Fruit fly (Drosophila melanogaster) whole organism, embryonic: ENCODE measurements around the gene CG32391.

ENCODE experiments used
- Aef1 ChIP-seq: fragments of 200-800 bp; sonication (Bioruptor generic); IDR thresholded peaks from 3 replicates; pipeline ENCODE4 v1.3.6; 2022; ENCODE audit warnings: missing biosample characterization, missing genetic modification characterization
- Asciz ChIP-seq: fragments of 200-800 bp; sonication (Bioruptor generic); optimal IDR thresholded peaks from 2 replicates; lab custom pipeline; 2017; ENCODE audit warnings: missing biosample characterization, mild to moderate bottlenecking, missing genetic modification characterization, missing genetic modification reagents
- B-H1 ChIP-seq: fragments of 200-800 bp; sonication (Bioruptor generic); IDR thresholded peaks from 3 replicates; pipeline ENCODE4 v1.3.6; 2022; ENCODE audit warnings: missing biosample characterization, missing genetic modification characterization
- BtbVII ChIP-seq: fragments of 200-800 bp; sonication (Bioruptor generic); optimal IDR thresholded peaks from 3 replicates; lab custom pipeline; 2017; ENCODE audit warnings: missing biosample characterization, mild to moderate bottlenecking, missing genetic modification characterization
- CG11456 ChIP-seq: fragments of 200-800 bp; sonication (Bioruptor generic); IDR thresholded peaks from 3 replicates; pipeline ENCODE4 v1.3.6; 2022; ENCODE audit warnings: missing biosample characterization, missing genetic modification characterization
- CG12769 ChIP-seq: fragments of 200-800 bp; sonication (Bioruptor generic); optimal IDR thresholded peaks from 2 replicates; lab custom pipeline; 2019; ENCODE audit warnings: missing biosample characterization, mild to moderate bottlenecking, missing genetic modification characterization, moderate library complexity
- CG13424 ChIP-seq: fragments of 200-800 bp; sonication (Bioruptor generic); optimal IDR thresholded peaks from 2 replicates; lab custom pipeline; 2019; ENCODE audit warnings: missing biosample characterization, mild to moderate bottlenecking, missing genetic modification characterization, moderate library complexity
- CG14441 ChIP-seq: fragments of 200-800 bp; sonication (Bioruptor generic); IDR thresholded peaks from 2 replicates; pipeline ENCODE4 v1.3.6; 2022; ENCODE audit warnings: missing biosample characterization, missing genetic modification characterization
- CG15269 ChIP-seq: fragments of 200-800 bp; sonication (Bioruptor generic); optimal IDR thresholded peaks from 2 replicates; lab custom pipeline; 2018; ENCODE audit warnings: missing biosample characterization, mild to moderate bottlenecking, missing genetic modification characterization, moderate library complexity
- CG18262 ChIP-seq: fragments of 200-800 bp; optimal IDR thresholded peaks from 3 replicates; lab custom pipeline; 2019; ENCODE audit warnings: missing biosample characterization, mild to moderate bottlenecking, missing genetic modification characterization, moderate library complexity
- CG2199 ChIP-seq: fragments of 200-800 bp; sonication (Bioruptor generic); IDR thresholded peaks from 3 replicates; pipeline ENCODE4 v1.3.6; 2022; ENCODE audit warnings: missing biosample characterization, missing genetic modification characterization
- CG31441 ChIP-seq: fragments of 200-800 bp; sonication (Bioruptor generic); IDR thresholded peaks from 2 replicates; pipeline ENCODE4 v1.3.6; 2022; ENCODE audit warnings: missing biosample characterization, missing genetic modification characterization
- CG43689 ChIP-seq: fragments of 200-800 bp; sonication (Bioruptor generic); IDR thresholded peaks from 2 replicates; pipeline ENCODE4 v1.3.6; 2022; ENCODE audit warnings: missing biosample characterization, missing genetic modification characterization
- CG5245 ChIP-seq: fragments of 200-800 bp; sonication (Bioruptor generic); optimal IDR thresholded peaks from 3 replicates; lab custom pipeline; 2016; ENCODE audit warnings: missing biosample characterization, missing genetic modification characterization
- CG6689 ChIP-seq: fragments of 200-800 bp; sonication (Bioruptor generic); IDR thresholded peaks from 2 replicates; pipeline ENCODE4 v1.3.6; 2022; ENCODE audit warnings: missing biosample characterization, missing genetic modification characterization
- CG7839 ChIP-seq: fragments of 200-800 bp; sonication (Bioruptor generic); optimal IDR thresholded peaks from 3 replicates; lab custom pipeline; 2018; ENCODE audit warnings: missing biosample characterization, mild to moderate bottlenecking, missing genetic modification characterization, moderate library complexity
- CG8765 ChIP-seq: fragments of 200-800 bp; sonication (Bioruptor generic); IDR thresholded peaks from 2 replicates; pipeline ENCODE4 v1.3.6; 2022; ENCODE audit warnings: missing biosample characterization, missing genetic modification characterization
- CG8944 ChIP-seq: fragments of 200-800 bp; sonication (Bioruptor generic); optimal IDR thresholded peaks from 3 replicates; lab custom pipeline; 2016; ENCODE audit warnings: missing biosample characterization, missing genetic modification characterization
- CG9797 ChIP-seq: fragments of 200-800 bp; sonication (Bioruptor generic); optimal IDR thresholded peaks from 3 replicates; lab custom pipeline; 2018; ENCODE audit warnings: missing biosample characterization, mild to moderate bottlenecking, missing genetic modification characterization
- Dfd ChIP-seq, 2 experiments: fragments of >200 bp; optimal IDR thresholded peaks; 2 replicates each; lab custom pipeline; 2017; ENCODE audit warnings: missing biosample characterization in 2 of 2, missing genetic modification characterization in 2 of 2
- Dll ChIP-seq: fragments of 200-800 bp; sonication (Bioruptor generic); IDR thresholded peaks from 4 replicates; pipeline ENCODE4 v1.3.6; 2022; ENCODE audit warnings: missing biosample characterization, missing genetic modification characterization; ENCODE audit not compliant: partially characterized antibody
- E2f1 ChIP-seq: fragments of 200-800 bp; sonication (Bioruptor generic); IDR thresholded peaks from 2 replicates; pipeline ENCODE4 v1.3.6; 2022; ENCODE audit warnings: missing biosample characterization, missing genetic modification characterization
- Eip74EF ChIP-seq, 2 experiments: fragments of 200-800 bp in 1 of 2; fragments of >200 bp in 1 of 2; sonication (Bioruptor generic) in 1 of 2; optimal IDR thresholded peaks; 2 replicates each; lab custom pipeline; 2017 to 2019; ENCODE audit warnings: missing biosample characterization in 2 of 2, missing genetic modification characterization in 2 of 2, mild to moderate bottlenecking in 1 of 2, moderate library complexity in 1 of 2
- Ets65A ChIP-seq: fragments of 200-800 bp; sonication (Bioruptor generic); peaks from one replicate; lab custom pipeline; 2016; ENCODE audit warnings: missing biosample characterization, missing genetic modification characterization
- Med ChIP-seq: fragments of 200-800 bp; sonication (Bioruptor generic); peaks from one replicate; lab custom pipeline; 2016; ENCODE audit warnings: missing biosample characterization, missing genetic modification characterization, mild to moderate bottlenecking, inconsistent platforms, moderate library complexity
- Pdp1 ChIP-seq, 2 experiments: fragments of 200-800 bp; sonication (Bioruptor generic); optimal IDR thresholded peaks; 3 replicates each; lab custom pipeline; 2016; ENCODE audit warnings: missing biosample characterization in 2 of 2, missing genetic modification characterization in 2 of 2, mild to moderate bottlenecking in 1 of 2, moderate library complexity in 1 of 2
- Six4 ChIP-seq: fragments of 200-800 bp; sonication (Bioruptor generic); optimal IDR thresholded peaks from 2 replicates; lab custom pipeline; 2016; ENCODE audit warnings: missing biosample characterization, missing genetic modification characterization
- Sox102F ChIP-seq: fragments of 200-800 bp; sonication (Bioruptor generic); optimal IDR thresholded peaks from 2 replicates; lab custom pipeline; 2018; ENCODE audit warnings: missing biosample characterization, mild to moderate bottlenecking, missing genetic modification characterization, moderate library complexity
- Sry-β ChIP-seq: fragments of 200-800 bp; sonication (Bioruptor generic); optimal IDR thresholded peaks from 2 replicates; lab custom pipeline; 2018; ENCODE audit warnings: missing biosample characterization, mild to moderate bottlenecking, missing genetic modification characterization, moderate library complexity
- Ssrp ChIP-seq: fragments of 200-800 bp; sonication (Bioruptor generic); optimal IDR thresholded peaks from 2 replicates; lab custom pipeline; 2018; ENCODE audit warnings: missing biosample characterization, mild to moderate bottlenecking, missing genetic modification characterization, moderate library complexity
- bab2 ChIP-seq: fragments of 200-800 bp; sonication (Bioruptor generic); optimal IDR thresholded peaks from 2 replicates; lab custom pipeline; 2016; ENCODE audit warnings: missing biosample characterization, missing genetic modification characterization
- dysf ChIP-seq: fragments of 200-800 bp; sonication (Bioruptor generic); IDR thresholded peaks from 3 replicates; pipeline ENCODE4 v1.3.6; 2022; ENCODE audit warnings: missing biosample characterization, missing genetic modification characterization
- emc ChIP-seq: fragments of 200-800 bp; sonication (Bioruptor generic); optimal IDR thresholded peaks from 2 replicates; lab custom pipeline; 2016; ENCODE audit warnings: missing biosample characterization, missing genetic modification characterization
- exex ChIP-seq: fragments of 200-800 bp; sonication (Bioruptor generic); optimal IDR thresholded peaks from 4 replicates; lab custom pipeline; 2018; ENCODE audit warnings: missing biosample characterization, mild to moderate bottlenecking, missing genetic modification characterization, moderate library complexity
- eyg ChIP-seq: fragments of 200-800 bp; sonication (Bioruptor generic); optimal IDR thresholded peaks from 3 replicates; lab custom pipeline; 2016; ENCODE audit warnings: missing biosample characterization, missing genetic modification characterization
- gcm2 ChIP-seq: fragments of 200-800 bp; sonication (Bioruptor generic); optimal IDR thresholded peaks from 2 replicates; lab custom pipeline; 2016; ENCODE audit warnings: missing biosample characterization, missing genetic modification characterization
- gem ChIP-seq: fragments of 200-800 bp; sonication (Bioruptor generic); optimal IDR thresholded peaks from 2 replicates; lab custom pipeline; 2019; ENCODE audit warnings: missing biosample characterization, mild to moderate bottlenecking, missing genetic modification characterization, moderate library complexity
- hb ChIP-seq: fragments of 200-800 bp; sonication (Bioruptor generic); IDR thresholded peaks from 3 replicates; pipeline ENCODE4 v1.3.6; 2022; ENCODE audit warnings: missing biosample characterization, missing genetic modification characterization; ENCODE audit not compliant: partially characterized antibody
- lilli ChIP-seq: fragments of 200-800 bp; sonication (Bioruptor generic); optimal IDR thresholded peaks from 3 replicates; lab custom pipeline; 2016; ENCODE audit warnings: missing biosample characterization, missing genetic modification characterization
- nau ChIP-seq: fragments of 200-800 bp; sonication (Bioruptor generic); optimal IDR thresholded peaks from 3 replicates; lab custom pipeline; 2017; ENCODE audit warnings: missing biosample characterization, mild to moderate bottlenecking, missing genetic modification characterization, missing genetic modification reagents
- org-1 ChIP-seq: fragments of 200-800 bp; sonication (Bioruptor generic); optimal IDR thresholded peaks from 2 replicates; lab custom pipeline; 2017; ENCODE audit warnings: missing biosample characterization, missing genetic modification characterization
- pros ChIP-seq: fragments of 200-800 bp; sonication (Bioruptor generic); optimal IDR thresholded peaks from 3 replicates; lab custom pipeline; 2019; ENCODE audit warnings: missing biosample characterization, mild to moderate bottlenecking, missing genetic modification characterization, moderate library complexity
- so ChIP-seq: fragments of 200-800 bp; sonication (Bioruptor generic); IDR thresholded peaks from 3 replicates; pipeline ENCODE4 v1.3.6; 2022; ENCODE audit warnings: missing biosample characterization, missing genetic modification characterization
- twi ChIP-seq: fragments of 200-800 bp; optimal IDR thresholded peaks from 2 replicates; lab custom pipeline; 2019; ENCODE audit warnings: missing biosample characterization, mild to moderate bottlenecking, missing genetic modification characterization, moderate library complexity
- zen2 ChIP-seq: fragments of 200-800 bp; sonication (Bioruptor generic); IDR thresholded peaks from 3 replicates; pipeline ENCODE4 v1.3.6; 2022; ENCODE audit warnings: missing biosample characterization, missing genetic modification characterization; ENCODE audit not compliant: partially characterized antibody

The CG32391 gene

DNA sequence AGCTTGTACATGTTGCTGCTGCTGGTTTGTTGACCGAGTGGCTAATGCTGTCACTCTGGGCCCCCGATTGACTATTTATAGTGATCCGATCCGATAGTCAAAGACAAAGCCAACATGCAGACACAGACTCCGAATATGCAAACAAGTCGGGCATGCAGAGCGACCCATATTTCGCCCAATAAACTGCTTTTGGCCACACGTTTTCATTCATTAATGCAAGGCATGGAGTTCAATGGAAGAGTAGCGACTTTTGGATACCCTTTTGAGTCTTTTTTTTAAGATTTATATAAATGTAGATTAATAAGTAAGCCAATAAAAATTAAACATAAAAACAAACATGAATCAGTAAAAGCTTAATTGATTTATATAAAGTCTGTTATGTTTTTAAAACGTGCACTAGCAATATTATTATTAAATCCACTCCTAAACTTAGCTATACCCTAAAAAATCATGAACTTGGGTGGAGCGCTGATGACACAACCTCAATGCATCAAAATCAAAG, 17.6 kb upstream of the CG32391 start, which contains the start of gene Cpr65Ea (continued):
- peak; percentile 41 for TF ChIP-seq CG7839 (tag; lab: Kevin White, UChicago)
- TF ChIP-seq CG13424 (tag; lab: Kevin White, UChicago) = peak; percentile 47
- TF ChIP-seq so (GFP tag; lab: Robert Waterston, UW) = 0 out of 3 replicates have a peak, but pooled peaks have one; percentile 19
- 0 out of 3 replicates have a peak, but pooled peaks have one; percentile 28 for TF ChIP-seq dysf (GFP tag; lab: Robert Waterston, UW)
- peak; percentile 20; the same call in 1 of the 2 replicates for TF ChIP-seq E2f1 (GFP tag; lab: Robert Waterston, UW)
- peak; percentile 5 for TF ChIP-seq CG18262 (tag; lab: Kevin White, UChicago)
- TF ChIP-seq Ssrp (tag; lab: Kevin White, UChicago) = no peak
- TF ChIP-seq CG15269 (tag; lab: Kevin White, UChicago) = peak; percentile 61
- TF ChIP-seq Asciz (GFP tag; lab: Kevin White, UChicago) = peak; percentile 24
- peak; percentile 23; the same call in 1 of the 2 replicates for TF ChIP-seq CG31441 (GFP tag; lab: Robert Waterston, UW)
- peak in 1 of 2 experiments; percentile 11 for TF ChIP-seq Eip74EF (GFP tag; optimal IDR thresholded peaks at IDR 0.05; lab: Kevin White, UChicago)
- TF ChIP-seq, all 482 proteins: peak for 40

DNA sequence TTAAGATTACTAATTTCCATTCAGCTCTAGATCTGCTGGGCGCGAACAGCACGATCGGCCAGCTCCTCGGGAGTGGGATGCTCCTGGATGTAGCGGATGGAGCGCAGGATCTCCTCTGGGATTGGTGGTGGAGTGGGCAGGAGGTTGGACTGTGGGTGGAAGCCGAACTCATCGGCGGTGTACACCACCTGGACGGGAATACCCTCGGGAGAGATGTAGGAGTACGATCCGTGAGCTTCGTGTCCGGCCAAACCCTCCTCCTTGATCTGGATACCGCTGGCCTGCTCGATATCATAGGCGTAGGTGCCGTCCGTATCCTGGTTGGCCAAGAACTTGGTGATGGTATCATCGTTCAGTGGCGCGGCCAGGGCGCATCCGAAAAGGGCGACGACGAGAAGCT, 17.1 kb upstream of the CG32391 start:
- TF ChIP-seq CG12769 (tag; lab: Kevin White, UChicago) = peak; percentile 72
- TF ChIP-seq CG14441 (GFP tag; lab: Robert Waterston, UW) = 0 out of 2 replicates have a peak, but pooled peaks have one; percentile 19
- peak; percentile 67 for TF ChIP-seq Ets65A
- TF ChIP-seq nau (GFP tag; lab: Kevin White, UChicago) = no peak

DNA sequence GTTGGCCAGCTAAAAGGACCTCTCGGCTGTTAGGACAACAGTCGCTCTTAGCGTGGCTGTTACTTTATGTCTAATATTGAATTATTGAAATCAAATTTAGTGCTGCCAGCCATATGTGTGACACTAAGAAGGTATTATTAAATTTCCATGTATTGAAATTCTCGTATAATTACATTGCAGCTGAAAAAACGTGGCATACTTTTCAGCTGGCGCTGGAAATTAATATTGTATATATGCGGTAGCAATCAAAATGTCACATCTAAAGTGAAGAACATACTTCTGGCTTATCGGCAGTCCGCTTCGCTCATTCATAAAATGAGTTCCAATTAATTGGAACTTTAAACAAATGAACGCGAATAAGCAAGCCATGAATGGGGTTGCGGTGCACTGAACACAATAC, 13.2 kb upstream of the CG32391 start:
- TF ChIP-seq Six4 (GFP tag; lab: Kevin White, UChicago) (no peak), lilli (no peak), Dll (no peak), hb (GFP tag; lab: Robert Waterston, UW) (no peak), twi (tag; lab: Kevin White, UChicago) (no peak), CG2199 (GFP tag; lab: Robert Waterston, UW) (peak; percentile 92; the same call in 2 of the 3 replicates), BtbVII (GFP tag; lab: Kevin White, UChicago) (no peak)
- TF ChIP-seq, all 482 proteins: peak for 1

DNA sequence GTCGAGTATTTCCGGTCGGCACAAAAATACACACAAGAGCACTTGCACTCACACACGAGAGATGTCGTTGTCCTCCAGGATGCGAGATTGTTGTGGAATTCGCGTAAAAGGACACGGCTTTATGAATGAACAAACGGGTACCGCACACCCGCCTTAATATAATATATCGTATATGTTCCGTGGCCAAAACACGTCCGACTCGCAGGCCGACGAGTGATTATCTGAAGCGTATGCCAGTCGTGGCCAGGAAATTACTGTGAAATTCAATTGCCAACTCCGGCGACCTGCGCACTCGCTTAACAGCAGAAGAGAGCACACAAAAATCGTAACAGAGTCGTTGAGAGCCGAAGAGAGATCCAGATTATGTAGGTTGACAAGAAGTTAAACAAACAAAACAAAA, 8.3 kb upstream of the CG32391 start, which contains the start of gene CG8641:
Gene CG8641 (minus strand): TSS at position 205 of the 400 bp plus-strand sequence.
- TF ChIP-seq lilli (no peak), CG8944 (GFP tag; lab: Kevin White, UChicago) (no peak), gcm2 (no peak), Aef1 (GFP tag; lab: Robert Waterston, UW) (no peak), Sox102F (GFP tag; lab: Kevin White, UChicago) (no peak), zen2 (GFP tag; lab: Robert Waterston, UW) (no peak), Dll (no peak), org-1 (GFP tag; lab: Kevin White, UChicago) (no peak), exex (tag; lab: Kevin White, UChicago) (no peak), Pdp1 (GFP tag; optimal IDR thresholded peaks at IDR 0.05; lab: Kevin White, UChicago) (no peak), bab2 (GFP tag; lab: Kevin White, UChicago) (no peak), emc (GFP tag; lab: Kevin White, UChicago) (no peak), B-H1 (GFP tag; lab: Robert Waterston, UW) (no peak), CG5245 (GFP tag; lab: Kevin White, UChicago) (no peak), Dfd (GFP tag; optimal IDR thresholded peaks at IDR 0.05; lab: Kevin White, UChicago) (no peak), CG11456 (GFP tag; lab: Robert Waterston, UW) (0 out of 3 replicates have a peak, but pooled peaks have one; percentile 39), CG31441 (GFP tag; lab: Robert Waterston, UW) (no peak), Med (peak; percentile 66), pros (no peak), CG6689 (no peak), gem (no peak), CG43689 (no peak), CG8765 (no peak), Sry-β (GFP tag; lab: Kevin White, UChicago) (no peak), eyg (GFP tag; lab: Kevin White, UChicago) (no peak), CG9797 (no peak)
